Worm (Caenorhabditis elegans): ENCODE data around the gene dsh-1.
A peak's percentile ranks its signal among the peaks of the same experiment; 100 is the strongest.

- TF ChIP-seq C38D4.7 (GFP tag; optimal IDR thresholded peaks at IDR 0.05) (no peak), dve-1 (tag; optimal IDR thresholded peaks at IDR 0.05) (peak; percentile 39), ahr-1 (tag; optimal IDR thresholded peaks at IDR 0.05) (no peak)
Observed at ce11 chrII:5227768-5228167, 2.6 kb upstream of the dsh-1 start.

Measured in whole organism, late embryonic.